Fruit fly (Drosophila melanogaster) whole organism, embryonic: Measurements from ENCODE around the gene CG13062.

Source experiments
- CG12071 ChIP-seq: fragments of 200-800 bp; sonication (Bioruptor generic); optimal IDR thresholded peaks from 3 replicates; lab custom pipeline; 2018; ENCODE audit warnings: missing biosample characterization, mild to moderate bottlenecking, missing genetic modification characterization
- HLHmδ ChIP-seq: fragments of 200-800 bp; sonication (Bioruptor generic); optimal IDR thresholded peaks from 2 replicates; lab custom pipeline; 2018; ENCODE audit warnings: missing biosample characterization, mild to moderate bottlenecking, missing genetic modification characterization, moderate library complexity
- kay ChIP-seq: fragments of 200-800 bp; sonication (Bioruptor generic); optimal IDR thresholded peaks from 2 replicates; lab custom pipeline; 2016; ENCODE audit warnings: missing biosample characterization, missing genetic modification characterization
- ssp ChIP-seq: fragments of 200-800 bp; sonication (Bioruptor generic); IDR thresholded peaks from 2 replicates; pipeline ENCODE4 v1.3.6; 2022; ENCODE audit warnings: missing biosample characterization, missing genetic modification characterization

dm6 chr3L:16303078-16303477, 11.0 kb upstream of the CG13062 start, which contains the start of gene CG13044:
- TF ChIP-seq ssp (no peak), kay (no peak), CG12071 (GFP tag; lab: Kevin White, UChicago) (no peak), HLHmδ (GFP tag; lab: Kevin White, UChicago) (no peak)
